Fruit fly (Drosophila melanogaster) whole organism, pupa: ENCODE data around the gene Ugt37A1.
A peak's percentile ranks its signal among the peaks of the same experiment; 100 is the strongest.

Experiments used
- CG10348 ChIP-seq: fragments of 200-800 bp; sonication (Bioruptor generic); IDR thresholded peaks from 2 replicates; pipeline ENCODE4 v1.3.6; 2022; ENCODE audit warnings: missing biosample characterization, missing genetic modification characterization
- CG12605 ChIP-seq: fragments of 200-800 bp; sonication (Bioruptor generic); IDR thresholded peaks from 2 replicates; pipeline ENCODE4 v1.3.6; 2022; ENCODE audit warnings: missing biosample characterization, missing genetic modification characterization
- CG13204 ChIP-seq: fragments of 200-800 bp; sonication (Bioruptor generic); optimal IDR thresholded peaks from 2 replicates; lab custom pipeline; 2018; ENCODE audit warnings: missing biosample characterization, mild to moderate bottlenecking, missing genetic modification characterization, moderate library complexity
- CG14655 ChIP-seq: fragments of 200-800 bp; sonication (Bioruptor generic); optimal IDR thresholded peaks from 3 replicates; lab custom pipeline; 2017; ENCODE audit warnings: mild to moderate bottlenecking, missing biosample characterization, missing genetic modification reagents, missing genetic modification characterization
- CG15710 ChIP-seq: fragments of 200-800 bp; sonication (Bioruptor generic); optimal IDR thresholded peaks from 2 replicates; lab custom pipeline; 2018; ENCODE audit warnings: missing biosample characterization, mild to moderate bottlenecking, missing genetic modification characterization, moderate library complexity
- CG17806 ChIP-seq: fragments of 200-800 bp; sonication (Bioruptor generic); optimal IDR thresholded peaks from 2 replicates; lab custom pipeline; 2018; ENCODE audit warnings: missing biosample characterization, mild to moderate bottlenecking, missing genetic modification characterization, moderate library complexity
- CG32121 ChIP-seq: fragments of 200-800 bp; sonication (Bioruptor generic); IDR thresholded peaks from 2 replicates; pipeline ENCODE4 v1.3.6; 2022; ENCODE audit warnings: missing biosample characterization, missing genetic modification characterization
- CG34367 ChIP-seq: fragments of 200-800 bp; sonication (Bioruptor generic); optimal IDR thresholded peaks from 2 replicates; lab custom pipeline; 2018; ENCODE audit warnings: missing biosample characterization, mild to moderate bottlenecking, missing genetic modification characterization
- CG4496 ChIP-seq: fragments of 200-800 bp; sonication (Bioruptor generic); IDR thresholded peaks from 3 replicates; pipeline ENCODE4 v1.3.6; 2022; ENCODE audit warnings: missing biosample characterization, missing genetic modification characterization
- CG8159 ChIP-seq: fragments of 200-800 bp; sonication (Bioruptor generic); optimal IDR thresholded peaks from 3 replicates; lab custom pipeline; 2018; ENCODE audit warnings: missing biosample characterization, mild to moderate bottlenecking, missing genetic modification characterization, moderate library complexity
- CG8301 ChIP-seq: fragments of 200-800 bp; sonication (Bioruptor generic); optimal IDR thresholded peaks from 2 replicates; lab custom pipeline; 2018; ENCODE audit warnings: missing biosample characterization, mild to moderate bottlenecking, missing genetic modification characterization
- CG9948 ChIP-seq: fragments of 200-800 bp; sonication (Bioruptor generic); optimal IDR thresholded peaks from 2 replicates; lab custom pipeline; 2018; ENCODE audit warnings: missing biosample characterization, mild to moderate bottlenecking, missing genetic modification characterization, moderate library complexity
- D1 ChIP-seq: fragments of 200-800 bp; sonication (Bioruptor generic); optimal IDR thresholded peaks from 2 replicates; lab custom pipeline; 2018; ENCODE audit warnings: missing biosample characterization, mild to moderate bottlenecking, missing genetic modification characterization, moderate library complexity
- EcR ChIP-seq: fragments of 200-800 bp; sonication (Bioruptor generic); optimal IDR thresholded peaks from 3 replicates; lab custom pipeline; 2019; ENCODE audit warnings: missing biosample characterization, missing genetic modification characterization, mild to moderate bottlenecking, moderate library complexity, missing genetic modification reagents
- Ets98B ChIP-seq: fragments of 200-800 bp; sonication (Bioruptor generic); IDR thresholded peaks from 2 replicates; pipeline ENCODE4 v1.3.6; 2022; ENCODE audit warnings: missing biosample characterization, missing genetic modification characterization
- Pif1A ChIP-seq: fragments of 200-800 bp; sonication (Bioruptor generic); optimal IDR thresholded peaks from 3 replicates; lab custom pipeline; 2016; ENCODE audit warnings: missing biosample characterization, missing genetic modification characterization
- Pif1B ChIP-seq: fragments of 200-800 bp; sonication (Bioruptor generic); optimal IDR thresholded peaks from 3 replicates; lab custom pipeline; 2016; ENCODE audit warnings: missing biosample characterization, missing genetic modification characterization
- Snoo ChIP-seq: fragments of 200-800 bp; sonication (Bioruptor generic); optimal IDR thresholded peaks from 3 replicates; lab custom pipeline; 2017; ENCODE audit warnings: missing biosample characterization, mild to moderate bottlenecking, missing genetic modification characterization, inconsistent platforms
- fd96Ca ChIP-seq: fragments of 200-800 bp; sonication (Bioruptor generic); IDR thresholded peaks from 3 replicates; pipeline ENCODE4 v1.3.6; 2022; ENCODE audit warnings: missing biosample characterization, missing genetic modification characterization
- gl ChIP-seq: fragments of 200-800 bp; sonication (Bioruptor generic); optimal IDR thresholded peaks from 2 replicates; lab custom pipeline; 2018; ENCODE audit warnings: missing biosample characterization, mild to moderate bottlenecking, missing genetic modification characterization
- rn ChIP-seq: fragments of 200-800 bp; sonication (Bioruptor generic); IDR thresholded peaks from 2 replicates; pipeline ENCODE4 v1.3.6; 2022; ENCODE audit warnings: missing biosample characterization, missing genetic modification characterization

Gene Ugt37A1

DNA sequence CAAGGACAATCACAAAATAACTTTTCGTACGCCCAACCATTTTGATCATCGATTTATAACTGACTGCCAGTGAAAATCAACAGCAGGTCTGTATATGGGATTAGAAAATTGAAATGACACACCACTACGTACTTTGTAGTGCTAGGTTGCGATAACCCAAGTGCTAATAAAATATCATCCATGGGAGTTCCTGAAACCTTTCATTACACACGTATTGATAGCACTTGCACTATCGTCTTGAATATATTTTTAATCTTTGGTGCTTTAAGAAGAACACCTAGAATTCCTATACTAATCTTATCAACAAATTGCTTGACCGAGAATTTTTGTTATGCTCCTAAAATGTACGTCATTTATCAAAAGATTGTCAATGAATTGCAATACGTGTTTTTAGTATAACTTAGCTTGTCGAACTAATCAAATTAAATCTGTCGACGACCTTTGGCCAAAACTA, at the start of gene Ugt37A1:
TSS of gene Ugt37A1 (minus strand) at position 51 of the 454 bp plus-strand sequence.
- TF ChIP-seq fd96Ca (GFP tag; lab: Robert Waterston, UW) (no peak), Pif1B (GFP tag; lab: Kevin White, UChicago) (no peak), CG34367 (no peak), CG12605 (GFP tag; lab: Robert Waterston, UW) (no peak), Snoo (tag; lab: Kevin White, UChicago) (no peak)

DNA sequence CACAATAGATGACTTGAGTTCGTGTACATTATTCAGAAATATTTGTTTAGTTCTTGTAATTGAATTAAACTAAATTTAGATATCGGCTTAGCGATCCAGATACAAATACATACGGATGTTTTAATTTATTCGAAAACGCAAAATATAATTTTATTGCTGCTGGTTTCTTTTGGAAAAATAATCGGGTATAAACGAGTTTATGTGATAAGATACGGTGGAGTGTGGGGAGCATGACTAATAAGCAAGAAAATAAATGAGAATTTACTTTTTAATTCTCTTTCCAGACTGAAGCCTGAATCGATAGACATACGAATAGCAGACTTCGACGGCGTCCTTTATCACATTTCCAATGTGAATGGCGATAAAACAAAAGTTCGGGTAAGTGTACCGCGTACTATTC, 46.1 kb upstream of the Ugt37A1 start:
- no peak for TF ChIP-seq D1 (tag; lab: Kevin White, UChicago)
- TF ChIP-seq CG34367 = no peak

DNA sequence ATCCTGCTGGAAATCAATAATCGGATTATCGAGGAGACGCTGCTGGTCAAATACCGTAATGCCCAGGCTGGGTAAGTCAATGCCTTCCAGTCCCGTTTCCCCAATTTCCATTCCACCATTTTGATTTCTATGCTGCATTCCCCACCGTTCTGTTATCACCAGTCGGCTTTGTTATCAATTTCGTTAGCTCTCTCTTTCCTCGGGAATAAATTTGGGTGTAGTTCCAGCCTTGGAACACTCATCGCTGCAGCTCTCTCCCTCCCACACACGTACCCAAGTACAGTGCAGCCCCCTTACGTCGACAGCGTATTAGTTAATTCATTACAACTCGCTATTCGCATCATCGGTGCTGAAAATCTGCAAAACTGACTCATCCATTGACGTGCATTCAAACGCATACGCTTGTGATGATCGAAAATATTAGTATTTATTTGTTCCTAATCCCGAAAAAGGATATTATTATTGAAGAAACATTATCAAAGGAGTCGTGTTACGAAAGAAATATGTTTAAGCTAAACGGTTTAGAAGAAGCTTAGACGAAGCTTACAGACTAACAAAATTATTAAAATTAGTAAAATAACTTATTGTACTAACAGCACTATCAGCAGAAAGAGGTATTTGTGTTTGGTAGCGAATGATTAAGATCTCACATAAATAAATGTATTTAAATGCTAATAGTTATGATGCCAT, 43.8 kb upstream of the Ugt37A1 start:
- TF ChIP-seq CG34367 (no peak), CG4496 (GFP tag; lab: Robert Waterston, UW) (no peak), CG15710 (tag; lab: Kevin White, UChicago) (no peak), D1 (tag; lab: Kevin White, UChicago) (peak; percentile 14)

DNA sequence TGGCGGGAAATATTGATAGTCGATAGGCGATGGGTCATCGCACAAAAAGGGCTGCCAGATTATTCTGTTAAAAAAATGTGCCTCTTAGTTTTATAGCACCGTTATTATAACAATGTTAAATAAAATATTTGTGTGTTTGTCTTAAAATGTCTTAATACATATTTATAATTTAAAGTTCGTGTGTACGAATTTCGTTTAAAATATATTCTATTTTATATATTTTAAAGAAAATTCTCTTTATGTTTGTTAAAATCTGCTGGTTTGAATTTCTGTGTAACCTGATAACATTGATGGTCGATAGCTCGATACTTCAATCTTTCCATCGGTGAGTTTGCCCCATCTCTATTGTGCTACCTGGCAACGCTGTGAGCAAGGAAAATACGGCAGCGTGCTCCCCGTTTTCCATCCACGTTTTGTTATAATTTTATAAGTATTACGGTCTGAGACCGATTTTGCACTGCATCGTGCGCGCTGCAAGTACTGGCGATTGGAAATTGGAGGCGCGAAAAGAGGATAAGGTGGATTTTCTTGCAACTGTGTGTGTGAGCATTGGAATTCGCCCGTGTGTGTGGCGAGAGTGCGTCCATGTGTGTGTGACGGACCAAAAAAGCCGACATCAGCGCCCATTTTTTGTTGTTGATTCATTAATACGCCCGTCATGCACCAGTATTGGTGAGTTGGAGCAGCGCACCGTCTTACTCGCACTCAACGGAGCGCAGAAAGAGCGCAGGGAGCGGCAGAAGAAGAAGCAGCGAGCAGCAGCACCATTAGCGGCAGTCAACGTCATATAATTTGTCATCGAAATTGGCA, 43.1 kb upstream of the Ugt37A1 start, which contains the start of the genes CG10949 and Arpc2:
TSS of gene CG10949 (minus strand) at position 165 of the 810 bp plus-strand sequence.
TSS of gene Arpc2 (plus strand) at position 304 of the 810 bp plus-strand sequence.
- TF ChIP-seq fd96Ca (GFP tag; lab: Robert Waterston, UW) = no peak
- TF ChIP-seq CG13204 (GFP tag; lab: Kevin White, UChicago) = peak; percentile 76
- TF ChIP-seq Pif1A (GFP tag; lab: Kevin White, UChicago) = no peak
- peak; percentile 33 for TF ChIP-seq CG8301 (tag; lab: Kevin White, UChicago)
- 0 out of 2 replicates have a peak, but pooled peaks have one; percentile 14 for TF ChIP-seq CG12605 (GFP tag; lab: Robert Waterston, UW)
- TF ChIP-seq EcR (GFP tag; lab: Kevin White, UChicago) = peak; percentile 39
- no peak for TF ChIP-seq CG14655 (GFP tag; lab: Kevin White, UChicago)
- TF ChIP-seq Pif1B (GFP tag; lab: Kevin White, UChicago) = no peak
- no peak for TF ChIP-seq gl (tag; lab: Kevin White, UChicago)
- TF ChIP-seq CG10348 (GFP tag; lab: Robert Waterston, UW) = no peak
- TF ChIP-seq Ets98B (GFP tag; lab: Robert Waterston, UW) = peak; percentile 18; the same call in 1 of the 2 replicates
- no peak for TF ChIP-seq CG34367
- peak; percentile 26 for TF ChIP-seq Snoo (tag; lab: Kevin White, UChicago)
- peak; percentile 48 for TF ChIP-seq CG17806 (tag; lab: Kevin White, UChicago)
- peak; percentile 56 for TF ChIP-seq CG15710 (tag; lab: Kevin White, UChicago)
- TF ChIP-seq rn = 0 out of 2 replicates have a peak, but pooled peaks have one; percentile 14
- TF ChIP-seq CG8159 (tag; lab: Kevin White, UChicago) = peak; percentile 56
- peak; percentile 32 for TF ChIP-seq CG32121 (GFP tag; lab: Robert Waterston, UW)
- TF ChIP-seq D1 (tag; lab: Kevin White, UChicago) = no peak
- TF ChIP-seq CG4496 (GFP tag; lab: Robert Waterston, UW) = peak; percentile 37; the same call in 1 of the 3 replicates
- peak; percentile 51 for TF ChIP-seq CG9948

DNA sequence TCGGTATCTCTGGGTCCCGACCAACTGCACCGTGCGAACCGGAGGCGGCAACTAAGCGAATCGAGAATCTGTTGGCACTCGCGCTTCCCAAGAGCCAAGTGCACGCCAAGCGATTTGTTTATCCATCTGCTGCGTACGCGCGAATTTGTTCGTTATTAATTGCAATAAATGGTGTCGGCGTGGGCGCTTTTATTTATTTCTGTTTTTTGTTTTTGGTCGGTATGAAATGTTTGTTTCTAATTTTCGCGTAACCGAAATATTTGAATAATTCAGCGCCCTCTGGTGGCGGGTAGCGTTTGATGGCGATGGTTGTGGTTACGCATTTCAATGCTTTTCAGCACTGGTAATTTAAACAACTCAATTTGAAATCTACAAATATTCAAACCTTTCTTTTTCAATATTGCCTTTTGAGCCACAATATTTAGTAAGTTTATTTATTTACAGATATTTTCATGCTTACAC, 40.9 kb upstream of the Ugt37A1 start, which contains the start of gene CG10947:
TSS of gene CG10947 (minus strand) at position 51 of the 462 bp plus-strand sequence.
- TF ChIP-seq Pif1A (GFP tag; lab: Kevin White, UChicago) (peak; percentile 6), CG10348 (GFP tag; lab: Robert Waterston, UW) (no peak), Snoo (tag; lab: Kevin White, UChicago) (peak; percentile 38), Pif1B (GFP tag; lab: Kevin White, UChicago) (no peak), CG8159 (tag; lab: Kevin White, UChicago) (no peak), CG8301 (tag; lab: Kevin White, UChicago) (peak; percentile 9), CG15710 (tag; lab: Kevin White, UChicago) (peak; percentile 16), Ets98B (GFP tag; lab: Robert Waterston, UW) (0 out of 2 replicates have a peak, but pooled peaks have one; percentile 16), CG4496 (GFP tag; lab: Robert Waterston, UW) (peak; percentile 68)

DNA sequence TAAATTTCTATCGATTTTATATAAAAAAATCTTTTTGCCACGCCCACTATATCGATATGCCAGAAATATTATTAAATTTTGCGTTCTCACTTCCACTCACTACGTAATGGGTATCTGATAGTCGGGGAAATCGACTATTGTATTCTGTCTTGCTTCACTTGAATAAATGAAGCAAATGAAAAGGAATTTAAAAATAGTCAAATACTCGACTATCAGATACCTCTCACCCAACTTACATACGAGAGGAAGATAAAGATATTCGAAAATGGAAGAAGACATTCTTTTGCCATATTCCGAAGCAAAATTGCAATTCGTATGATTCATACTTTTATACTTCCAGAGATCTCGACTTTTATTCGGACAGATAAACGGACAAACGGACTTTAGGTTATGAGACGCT, 39.9 kb upstream of the Ugt37A1 start:
- TF ChIP-seq CG8159 (tag; lab: Kevin White, UChicago) = no peak
- TF ChIP-seq CG12605 (GFP tag; lab: Robert Waterston, UW) = no peak
- TF ChIP-seq EcR (GFP tag; lab: Kevin White, UChicago) = no peak
- TF ChIP-seq Snoo (tag; lab: Kevin White, UChicago) = no peak
- no peak for TF ChIP-seq Ets98B (GFP tag; lab: Robert Waterston, UW)
- TF ChIP-seq CG9948 = no peak
- no peak for TF ChIP-seq CG13204 (GFP tag; lab: Kevin White, UChicago)
- TF ChIP-seq Pif1A (GFP tag; lab: Kevin White, UChicago) = no peak
- no peak for TF ChIP-seq CG15710 (tag; lab: Kevin White, UChicago)
- no peak for TF ChIP-seq CG32121 (GFP tag; lab: Robert Waterston, UW)
- TF ChIP-seq rn = no peak
- no peak for TF ChIP-seq CG17806 (tag; lab: Kevin White, UChicago)
- TF ChIP-seq CG34367 = no peak
- TF ChIP-seq Pif1B (GFP tag; lab: Kevin White, UChicago) = no peak
- no peak for TF ChIP-seq CG8301 (tag; lab: Kevin White, UChicago)
- no peak for TF ChIP-seq CG10348 (GFP tag; lab: Robert Waterston, UW)
